Fruit fly (Drosophila melanogaster): Measurements from ENCODE around the gene Oseg5.

Gene Oseg5

dm6 chr2L:20864764-20865265, 29.2 kb upstream of the Oseg5 start, which contains the start of gene CG9338 (continued):
- TF ChIP-seq tio (GFP tag; optimal IDR thresholded peaks at IDR 0.05) (peak; percentile 54), mld (GFP tag; IDR thresholded peaks at IDR 0.05; ENCODE audit: partially characterized antibody) (no peak), eve (GFP tag; optimal IDR thresholded peaks at IDR 0.05) (peak in 1 of 2 experiments; percentile 97), Jarid2 (GFP tag; optimal IDR thresholded peaks at IDR 0.05) (peak; percentile 83), lov (optimal IDR thresholded peaks at IDR 0.05) (no peak), lov (GFP tag; IDR thresholded peaks at IDR 0.05) (peak; percentile 88), Hand (GFP tag; optimal IDR thresholded peaks at IDR 0.05) (peak; percentile 68), CG31388 (GFP tag; optimal IDR thresholded peaks at IDR 0.05) (peak; percentile 1), Taf1 (GFP tag; IDR thresholded peaks at IDR 0.05) (peak; percentile 80), CG12071 (GFP tag; optimal IDR thresholded peaks at IDR 0.05) (peak; percentile 91), CG4404 (GFP tag; IDR thresholded peaks at IDR 0.05) (peak; percentile 81), HLH4C (GFP tag; IDR thresholded peaks at IDR 0.05; ENCODE audit: partially characterized antibody) (peak; percentile 73), dan (GFP tag; IDR thresholded peaks at IDR 0.05) (peak; percentile 47; the same call in 1 of the 2 replicates), CG43689 (GFP tag; IDR thresholded peaks at IDR 0.05) (no peak), E2f2 (GFP tag; IDR thresholded peaks at IDR 0.05) (peak; percentile 48; the same call in 1 of the 2 replicates), Scr (GFP tag; IDR thresholded peaks at IDR 0.05; ENCODE audit: partially characterized antibody) (peak; percentile 55), ci (GFP tag; IDR thresholded peaks at IDR 0.05) (peak; percentile 81), CoRest (tag; optimal IDR thresholded peaks at IDR 0.05) (peak; percentile 83), Hey (tag; optimal IDR thresholded peaks at IDR 0.05) (peak; percentile 34), Ets97D (GFP tag; optimal IDR thresholded peaks at IDR 0.05) (peak; percentile 34), pb (GFP tag; optimal IDR thresholded peaks at IDR 0.05) (peak; percentile 64), ro (GFP tag; IDR thresholded peaks at IDR 0.05) (no peak), CG32767 (GFP tag; IDR thresholded peaks at IDR 0.05) (peak; percentile 81), chif (GFP tag; optimal IDR thresholded peaks at IDR 0.05) (peak; percentile 66 to 83), ind (GFP tag; optimal IDR thresholded peaks at IDR 0.05) (peak; percentile 96), zfh1 (GFP tag; IDR thresholded peaks at IDR 0.05) (peak; percentile 77), CG15601 (tag; optimal IDR thresholded peaks at IDR 0.05) (peak; percentile 79), GATAe (GFP tag; conservative IDR thresholded peaks at IDR 0.05) (peak; percentile 80), seq (GFP tag; IDR thresholded peaks at IDR 0.05) (peak; percentile 66; the same call in 1 of the 2 replicates), CG2678 (tag; optimal IDR thresholded peaks at IDR 0.05) (peak; percentile 98), Xrp1 (GFP tag; IDR thresholded peaks at IDR 0.05) (peak; percentile 95), Dref (GFP tag; IDR thresholded peaks at IDR 0.05) (no peak), HHEX (GFP tag; optimal IDR thresholded peaks at IDR 0.05) (peak; percentile 95), CG1024 (GFP tag; IDR thresholded peaks at IDR 0.05) (no peak), CG4424 (GFP tag; optimal IDR thresholded peaks at IDR 0.05) (peak; percentile 95), wdn (GFP tag; IDR thresholded peaks at IDR 0.05) (peak; percentile 57), CG14860 (GFP tag; IDR thresholded peaks at IDR 0.05; ENCODE audit: partially characterized antibody) (peak; percentile 45; the same call in 1 of the 3 replicates), CG17802 (tag; optimal IDR thresholded peaks at IDR 0.05) (peak; percentile 71), HmgD (GFP tag; optimal IDR thresholded peaks at IDR 0.05) (peak; percentile 64), al (GFP tag; IDR thresholded peaks at IDR 0.05) (peak; percentile 84; the same call in 1 of the 2 replicates), CG18599 (GFP tag; optimal IDR thresholded peaks at IDR 0.05) (peak; percentile 96), CG5245 (GFP tag; optimal IDR thresholded peaks at IDR 0.05) (peak; percentile 48), Poxn (GFP tag; IDR thresholded peaks at IDR 0.05) (no peak), Dip3 (GFP tag; optimal IDR thresholded peaks at IDR 0.05) (peak; percentile 74), CG12769 (tag; optimal IDR thresholded peaks at IDR 0.05) (peak; percentile 76), CG12219 (GFP tag; optimal IDR thresholded peaks at IDR 0.05) (peak; percentile 70), kay (GFP tag; optimal IDR thresholded peaks at IDR 0.05) (peak; percentile 90), MTF-1 (GFP tag; optimal IDR thresholded peaks at IDR 0.05; ENCODE audit: borderline replicate concordance) (peak; percentile 36), Aef1 (GFP tag; IDR thresholded peaks at IDR 0.05) (peak; percentile 75; the same call in 2 of the 3 replicates), Rfx (GFP tag; IDR thresholded peaks at IDR 0.05) (peak; percentile 85)

Measured in whole organism, embryonic.